Fruit fly (Drosophila melanogaster) whole organism, embryonic: ENCODE data around the gene pan.

ENCODE experiments used
- Abd-B ChIP-seq: fragments of 200-800 bp; sonication (Bioruptor generic); optimal IDR thresholded peaks from 2 replicates; lab custom pipeline; 2018; ENCODE audit warnings: missing biosample characterization, mild to moderate bottlenecking, missing genetic modification characterization, moderate library complexity
- Ada2b ChIP-seq: fragments of 200-800 bp; sonication (Bioruptor generic); IDR thresholded peaks from 2 replicates; pipeline ENCODE4 v1.3.6; 2022; ENCODE audit warnings: missing biosample characterization, missing genetic modification characterization
- Aef1 ChIP-seq: fragments of 200-800 bp; sonication (Bioruptor generic); IDR thresholded peaks from 3 replicates; pipeline ENCODE4 v1.3.6; 2022; ENCODE audit warnings: missing biosample characterization, missing genetic modification characterization
- Atf-2 ChIP-seq: fragments of 200-800 bp; sonication (Bioruptor generic); optimal IDR thresholded peaks from 2 replicates; lab custom pipeline; 2016; ENCODE audit warnings: missing biosample characterization, missing genetic modification characterization
- Bteb2 ChIP-seq: fragments of 200-800 bp; sonication (Bioruptor generic); optimal IDR thresholded peaks from 2 replicates; lab custom pipeline; 2016; ENCODE audit warnings: missing biosample characterization, missing genetic modification characterization
- CG1024 ChIP-seq: fragments of 200-800 bp; sonication (Bioruptor generic); IDR thresholded peaks from 2 replicates; pipeline ENCODE4 v1.3.6; 2022; ENCODE audit warnings: missing biosample characterization, missing genetic modification characterization
- CG10654 ChIP-seq: fragments of 200-800 bp; sonication (Bioruptor generic); optimal IDR thresholded peaks from 2 replicates; lab custom pipeline; 2016; ENCODE audit warnings: missing biosample characterization, missing genetic modification characterization
- CG12236 ChIP-seq: fragments of 200-800 bp; sonication (Bioruptor generic); optimal IDR thresholded peaks from 2 replicates; lab custom pipeline; 2016; ENCODE audit warnings: missing biosample characterization, missing genetic modification characterization
- CG1233 ChIP-seq: fragments of 200-800 bp; sonication (Bioruptor generic); optimal IDR thresholded peaks from 4 replicates; lab custom pipeline; 2018; ENCODE audit warnings: missing biosample characterization, mild to moderate bottlenecking, missing genetic modification characterization
- CG12744 ChIP-seq: fragments of 200-800 bp; sonication (Bioruptor generic); optimal IDR thresholded peaks from 2 replicates; lab custom pipeline; 2016; ENCODE audit warnings: missing biosample characterization, missing genetic modification characterization
- CG14014 ChIP-seq: fragments of 200-800 bp; sonication (Bioruptor generic); IDR thresholded peaks from 2 replicates; pipeline ENCODE4 v1.3.6; 2022; ENCODE audit warnings: missing biosample characterization, missing genetic modification characterization
- CG15269 ChIP-seq: fragments of 200-800 bp; sonication (Bioruptor generic); optimal IDR thresholded peaks from 2 replicates; lab custom pipeline; 2018; ENCODE audit warnings: missing biosample characterization, mild to moderate bottlenecking, missing genetic modification characterization, moderate library complexity
- CG17912 ChIP-seq: fragments of 200-800 bp; sonication (Bioruptor generic); optimal IDR thresholded peaks from 2 replicates; lab custom pipeline; 2018; ENCODE audit warnings: missing biosample characterization, mild to moderate bottlenecking, missing genetic modification characterization
- CG3065 ChIP-seq: fragments of 200-800 bp; sonication (Bioruptor generic); optimal IDR thresholded peaks from 2 replicates; lab custom pipeline; 2016; ENCODE audit warnings: missing biosample characterization, missing genetic modification characterization
- CG3163 ChIP-seq: fragments of 200-800 bp; sonication (Bioruptor generic); optimal IDR thresholded peaks from 3 replicates; lab custom pipeline; 2016; ENCODE audit warnings: missing biosample characterization, missing genetic modification characterization
- CG33557 ChIP-seq: fragments of 200-800 bp; sonication (Bioruptor generic); optimal IDR thresholded peaks from 2 replicates; lab custom pipeline; 2019; ENCODE audit warnings: missing biosample characterization, mild to moderate bottlenecking, missing genetic modification characterization, moderate library complexity
- CG3726 ChIP-seq: fragments of 200-800 bp; sonication (Bioruptor generic); IDR thresholded peaks from 3 replicates; pipeline ENCODE4, ENCODE4 v1.3.6; 2022; ENCODE audit warnings: missing biosample characterization, missing genetic modification characterization
- CG43689 ChIP-seq: fragments of 200-800 bp; sonication (Bioruptor generic); IDR thresholded peaks from 2 replicates; pipeline ENCODE4 v1.3.6; 2022; ENCODE audit warnings: missing biosample characterization, missing genetic modification characterization
- CG7987 ChIP-seq: fragments of 200-800 bp; sonication (Bioruptor generic); optimal IDR thresholded peaks from 2 replicates; lab custom pipeline; 2018; ENCODE audit warnings: missing biosample characterization, mild to moderate bottlenecking, missing genetic modification characterization, moderate library complexity
- CG9797 ChIP-seq: fragments of 200-800 bp; sonication (Bioruptor generic); optimal IDR thresholded peaks from 3 replicates; lab custom pipeline; 2018; ENCODE audit warnings: missing biosample characterization, mild to moderate bottlenecking, missing genetic modification characterization
- Dad ChIP-seq: fragments of 200-800 bp; sonication (Bioruptor generic); optimal IDR thresholded peaks from 3 replicates; lab custom pipeline; 2016; ENCODE audit warnings: missing biosample characterization, missing genetic modification characterization
- Deaf1 ChIP-seq: fragments of 200-800 bp; optimal IDR thresholded peaks from 3 replicates; lab custom pipeline; 2019; ENCODE audit warnings: missing biosample characterization, mild to moderate bottlenecking, missing genetic modification characterization, moderate library complexity
- Doc3 ChIP-seq: fragments of 200-800 bp; sonication (Bioruptor generic); IDR thresholded peaks from 3 replicates; pipeline ENCODE4 v1.3.6; 2022; ENCODE audit warnings: missing biosample characterization, missing genetic modification characterization; ENCODE audit not compliant: partially characterized antibody
- E2f2 ChIP-seq: fragments of 200-800 bp; sonication (Bioruptor generic); IDR thresholded peaks from 2 replicates; pipeline ENCODE4 v1.3.6; 2022; ENCODE audit warnings: missing biosample characterization, missing genetic modification characterization
- Fer3 ChIP-seq: fragments of 200-800 bp; sonication (Bioruptor generic); optimal IDR thresholded peaks from 2 replicates; lab custom pipeline; 2018; ENCODE audit warnings: missing biosample characterization, mild to moderate bottlenecking, missing genetic modification characterization, moderate library complexity
- HLHmδ ChIP-seq: fragments of 200-800 bp; sonication (Bioruptor generic); optimal IDR thresholded peaks from 2 replicates; lab custom pipeline; 2018; ENCODE audit warnings: missing biosample characterization, mild to moderate bottlenecking, missing genetic modification characterization, moderate library complexity
- Jarid2 ChIP-seq: fragments of 200-800 bp; sonication (Bioruptor generic); optimal IDR thresholded peaks from 3 replicates; lab custom pipeline; 2017; ENCODE audit warnings: mild to moderate bottlenecking, missing biosample characterization, missing genetic modification reagents, missing genetic modification characterization
- Kr ChIP-seq: fragments of 200-800 bp; sonication (Bioruptor generic); optimal IDR thresholded peaks from 2 replicates; lab custom pipeline; 2017; ENCODE audit warnings: missing biosample characterization, mild to moderate bottlenecking, missing genetic modification characterization
- NFAT ChIP-seq: fragments of 200-800 bp; sonication (Bioruptor generic); IDR thresholded peaks from 2 replicates; pipeline ENCODE4 v1.3.6; 2022; ENCODE audit warnings: missing biosample characterization, missing genetic modification characterization
- Pdp1 ChIP-seq, 2 experiments: fragments of 200-800 bp; sonication (Bioruptor generic); optimal IDR thresholded peaks; 3 replicates each; lab custom pipeline; 2016; ENCODE audit warnings: missing biosample characterization in 2 of 2, missing genetic modification characterization in 2 of 2, mild to moderate bottlenecking in 1 of 2, moderate library complexity in 1 of 2
- Ptx1 ChIP-seq: fragments of 200-800 bp; sonication (Bioruptor generic); IDR thresholded peaks from 2 replicates; pipeline ENCODE4 v1.3.6; 2022; ENCODE audit warnings: missing biosample characterization, missing genetic modification characterization
- Tbp ChIP-seq: fragments of >200 bp; optimal IDR thresholded peaks from 2 replicates; lab custom pipeline; 2018; ENCODE audit warnings: missing biosample characterization, missing genetic modification characterization
- abd-A ChIP-seq: fragments of 200-800 bp; sonication (Bioruptor generic); optimal IDR thresholded peaks from 3 replicates; lab custom pipeline; 2019; ENCODE audit warnings: missing biosample characterization, mild to moderate bottlenecking, missing genetic modification characterization, moderate library complexity
- ap ChIP-seq: fragments of 200-800 bp; sonication (Bioruptor generic); IDR thresholded peaks from 2 replicates; pipeline ENCODE4 v1.3.6; 2022; ENCODE audit warnings: missing biosample characterization, missing genetic modification characterization
- cg ChIP-seq: fragments of 200-800 bp; sonication (Bioruptor generic); optimal IDR thresholded peaks from 3 replicates; lab custom pipeline; 2019; ENCODE audit warnings: missing biosample characterization, mild to moderate bottlenecking, missing genetic modification characterization, moderate library complexity
- da ChIP-seq: fragments of 200-800 bp; sonication (Bioruptor generic); optimal IDR thresholded peaks from 2 replicates; lab custom pipeline; 2016; ENCODE audit warnings: missing biosample characterization, missing genetic modification characterization
- gcm ChIP-seq: fragments of 200-800 bp; sonication (Bioruptor generic); optimal IDR thresholded peaks from 2 replicates; lab custom pipeline; 2019; ENCODE audit warnings: missing biosample characterization, mild to moderate bottlenecking, missing genetic modification characterization, moderate library complexity
- grau ChIP-seq: fragments of 200-800 bp; optimal IDR thresholded peaks from 3 replicates; lab custom pipeline; 2019; ENCODE audit warnings: missing biosample characterization, mild to moderate bottlenecking, missing genetic modification characterization, moderate library complexity
- jigr1 ChIP-seq: fragments of 200-800 bp; sonication (Bioruptor generic); IDR thresholded peaks from 3 replicates; pipeline ENCODE4 v1.3.6; 2022; ENCODE audit warnings: missing biosample characterization, missing genetic modification characterization
- kni ChIP-seq: fragments of 200-800 bp; sonication (Bioruptor generic); optimal IDR thresholded peaks from 3 replicates; lab custom pipeline; 2017; ENCODE audit warnings: mild to moderate bottlenecking, missing biosample characterization, missing genetic modification reagents, missing genetic modification characterization
- pnt ChIP-seq: fragments of 200-800 bp; sonication (Bioruptor generic); optimal IDR thresholded peaks from 3 replicates; lab custom pipeline; 2016; ENCODE audit warnings: missing biosample characterization, missing genetic modification characterization
- pros ChIP-seq: fragments of 200-800 bp; sonication (Bioruptor generic); optimal IDR thresholded peaks from 3 replicates; lab custom pipeline; 2019; ENCODE audit warnings: missing biosample characterization, mild to moderate bottlenecking, missing genetic modification characterization, moderate library complexity
- shn ChIP-seq: fragments of 200-800 bp; sonication (Bioruptor generic); optimal IDR thresholded peaks from 3 replicates; lab custom pipeline; 2016; ENCODE audit warnings: missing biosample characterization, missing genetic modification characterization
- sim ChIP-seq: fragments of 200-800 bp; sonication (Bioruptor generic); IDR thresholded peaks from 2 replicates; pipeline ENCODE4 v1.3.6; 2022; ENCODE audit warnings: missing biosample characterization, missing genetic modification characterization
- sna ChIP-seq: fragments of 200-800 bp; sonication (Bioruptor generic); IDR thresholded peaks from 2 replicates; pipeline ENCODE4 v1.3.6; 2022; ENCODE audit warnings: missing biosample characterization, missing genetic modification characterization; ENCODE audit not compliant: partially characterized antibody
- stwl ChIP-seq: fragments of 200-800 bp; sonication (Bioruptor generic); optimal IDR thresholded peaks from 3 replicates; lab custom pipeline; 2018; ENCODE audit warnings: missing biosample characterization, mild to moderate bottlenecking, missing genetic modification characterization, moderate library complexity
- z ChIP-seq: fragments of 200-800 bp; sonication (Bioruptor generic); IDR thresholded peaks from 3 replicates; pipeline ENCODE4 v1.3.6; 2022; ENCODE audit warnings: missing biosample characterization, missing genetic modification characterization
- zen ChIP-seq: fragments of 200-800 bp; sonication (Bioruptor generic); optimal IDR thresholded peaks from 3 replicates; lab custom pipeline; 2018; ENCODE audit warnings: missing biosample characterization, mild to moderate bottlenecking, missing genetic modification characterization, moderate library complexity
- zfh1 ChIP-seq: fragments of 200-800 bp; sonication (Bioruptor generic); IDR thresholded peaks from 3 replicates; pipeline ENCODE4 v1.3.6; 2022; ENCODE audit warnings: missing biosample characterization, missing genetic modification characterization

Gene pan

dm6 chr4:56242-57159, 12.6 kb upstream of the pan start, which contains the start of gene ci (continued):
- TF ChIP-seq zfh1 (GFP tag; lab: Robert Waterston, UW) (no peak), sim (GFP tag; lab: Robert Waterston, UW) (0 out of 2 replicates have a peak, but pooled peaks have one; percentile 21), z (GFP tag; lab: Robert Waterston, UW) (no peak), CG10654 (GFP tag; lab: Kevin White, UChicago) (no peak), E2f2 (peak; percentile 19; the same call in 1 of the 2 replicates), da (GFP tag; lab: Kevin White, UChicago) (no peak), Abd-B (GFP tag; lab: Kevin White, UChicago) (no peak), Ada2b (GFP tag; lab: Robert Waterston, UW) (no peak), pnt (GFP tag; lab: Kevin White, UChicago) (no peak), jigr1 (no peak), Jarid2 (GFP tag; lab: Kevin White, UChicago) (no peak), Ptx1 (GFP tag; lab: Robert Waterston, UW) (no peak), sna (GFP tag; lab: Robert Waterston, UW) (peak; percentile 17; the same call in 1 of the 2 replicates), HLHmδ (GFP tag; lab: Kevin White, UChicago) (no peak), stwl (peak; percentile 26), Deaf1 (peak; percentile 95), grau (tag; lab: Kevin White, UChicago) (peak; percentile 10), CG14014 (GFP tag; lab: Robert Waterston, UW) (peak; percentile 14; the same call in 1 of the 2 replicates), CG12744 (GFP tag; lab: Kevin White, UChicago) (no peak), CG12236 (no peak), Atf-2 (GFP tag; lab: Kevin White, UChicago) (no peak), Tbp (no peak), CG17912 (GFP tag; lab: Kevin White, UChicago) (peak; percentile 54), Dad (GFP tag; lab: Kevin White, UChicago) (no peak), CG7987 (peak; percentile 82), abd-A (tag; lab: Kevin White, UChicago) (no peak), Kr (no peak), CG15269 (tag; lab: Kevin White, UChicago) (peak; percentile 6), gcm (GFP tag; lab: Kevin White, UChicago) (peak; percentile 47), CG1024 (GFP tag; lab: Robert Waterston, UW) (no peak), zen (tag; lab: Kevin White, UChicago) (peak; percentile 4), Doc3 (GFP tag; lab: Robert Waterston, UW) (no peak), Aef1 (no peak), CG1233 (GFP tag; lab: Kevin White, UChicago) (peak; percentile 45), Bteb2 (GFP tag; lab: Kevin White, UChicago) (no peak), Fer3 (tag; lab: Kevin White, UChicago) (no peak), Pdp1 (GFP tag; optimal IDR thresholded peaks at IDR 0.05; lab: Kevin White, UChicago) (peak in 1 of 2 experiments; percentile 36), kni (GFP tag; lab: Kevin White, UChicago) (peak; percentile 99), CG33557 (GFP tag; lab: Kevin White, UChicago) (peak; percentile 45), CG3163 (GFP tag; lab: Kevin White, UChicago) (no peak), NFAT (no peak), cg (peak; percentile 99), shn (no peak), CG3726 (GFP tag; lab: Robert Waterston, UW) (no peak), CG3065 (GFP tag; lab: Kevin White, UChicago) (no peak), CG9797 (GFP tag; lab: Kevin White, UChicago) (no peak), pros (GFP tag; lab: Kevin White, UChicago) (peak; percentile 98), ap (GFP tag; lab: Robert Waterston, UW) (no peak), CG43689 (GFP tag; lab: Robert Waterston, UW) (no peak)
